Worm (Caenorhabditis elegans) whole organism, L1 larva: ENCODE results near the gene spds-1.
A peak's percentile ranks its signal among the peaks of the same experiment; 100 is the strongest.

Source experiments
- ama-1 ChIP-seq: fragments of 150-350 bp; optimal IDR thresholded peaks from 2 replicates; lab custom pipeline; 2014
- blmp-1 ChIP-seq: fragments of 150-350 bp; optimal IDR thresholded peaks from 2 replicates; lab custom pipeline; 2014; ENCODE audit warnings: missing biosample characterization, missing genetic modification characterization
- ceh-82 ChIP-seq, 3 experiments: fragments of 150-350 bp in 1 of 3; sonication (generic microtip) in 2 of 3; optimal IDR thresholded peaks; 2 replicates each; lab custom pipeline; 2014 to 2017; ENCODE audit warnings: missing biosample characterization in 3 of 3, missing genetic modification characterization in 3 of 3
- elt-2 ChIP-seq: sonication (generic microtip); optimal IDR thresholded peaks from 2 replicates; lab custom pipeline; 2016; ENCODE audit warnings: missing genetic modification characterization, mild to moderate bottlenecking, inconsistent platforms, missing compliant biosample characterization, missing genetic modification reagents
- elt-3 ChIP-seq, 6 experiments: fragments of 150-350 bp in 1 of 6; sonication (generic microtip); optimal IDR thresholded peaks; 2 replicates each; lab custom pipeline; 2017 to 2018; ENCODE audit warnings: missing biosample characterization in 6 of 6, missing genetic modification characterization in 6 of 6, inconsistent platforms in 1 of 6
- jun-1 ChIP-seq: fragments of 150-350 bp; optimal IDR thresholded peaks from 2 replicates; lab custom pipeline; 2014; ENCODE audit warnings: missing biosample characterization, missing genetic modification reagents, missing genetic modification characterization
- mab-9 ChIP-seq: fragments of 200-800 bp; sonication (Bioruptor generic); IDR thresholded peaks from 2 replicates; pipeline ENCODE4 v1.3.6; 2022; ENCODE audit warnings: missing genetic modification reagents, missing genetic modification characterization, missing compliant biosample characterization
- mdl-1 ChIP-seq, 2 experiments: fragments of 150-350 bp; optimal IDR thresholded peaks; 2 replicates each; lab custom pipeline; 2014 to 2017; ENCODE audit warnings: missing biosample characterization in 2 of 2, missing genetic modification characterization in 2 of 2, inconsistent platforms in 1 of 2
- mef-2 ChIP-seq: fragments of 150-350 bp; optimal IDR thresholded peaks from 2 replicates; lab custom pipeline; 2014; ENCODE audit warnings: missing biosample characterization, missing genetic modification characterization
- snpc-4 ChIP-seq: fragments of 150-350 bp; optimal IDR thresholded peaks from 2 replicates; lab custom pipeline; 2014; ENCODE audit warnings: missing biosample characterization, missing genetic modification characterization
- tbx-2 ChIP-seq: sonication (generic microtip); optimal IDR thresholded peaks from 2 replicates; lab custom pipeline; 2016; ENCODE audit warnings: missing genetic modification characterization, missing compliant biosample characterization
- unc-130 ChIP-seq: fragments of 150-350 bp; optimal IDR thresholded peaks from 2 replicates; lab custom pipeline; 2017; ENCODE audit warnings: missing biosample characterization, missing genetic modification characterization, inconsistent platforms
- zip-4 ChIP-seq: fragments of 200-800 bp; sonication (Bioruptor generic); optimal IDR thresholded peaks from 2 replicates; lab custom pipeline; 2018; ENCODE audit warnings: mild to moderate bottlenecking, missing genetic modification characterization, moderate library complexity, missing compliant biosample characterization
- ztf-11 ChIP-seq, 2 experiments: sonication (generic microtip); optimal IDR thresholded peaks; 2 replicates each; lab custom pipeline; 2016 to 2017; ENCODE audit warnings: missing genetic modification characterization in 2 of 2, missing biosample characterization in 1 of 2, missing compliant biosample characterization in 1 of 2

DNA sequence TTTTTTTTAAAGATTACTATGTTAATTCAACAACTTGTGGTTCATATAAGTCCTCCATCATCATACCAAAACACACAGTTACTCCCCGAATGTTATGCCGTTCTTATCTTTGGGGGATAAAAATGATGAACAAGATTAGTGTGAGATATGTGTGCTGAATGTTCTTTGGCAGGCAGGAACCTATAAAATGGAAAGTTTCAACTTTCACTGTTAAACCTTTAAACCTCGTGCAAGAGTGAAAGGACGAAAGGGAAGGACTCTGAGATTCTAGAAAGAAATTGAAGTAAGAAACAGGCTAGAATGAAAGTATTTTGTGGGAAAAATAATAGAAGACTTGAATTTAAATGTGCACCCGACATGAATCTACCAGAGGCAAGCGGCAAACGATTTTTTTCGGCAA is 13.3 kb downstream of the spds-1 start:
- TF ChIP-seq elt-2 (no peak), unc-130 (tag; lab: Kevin White, UChicago) (no peak), elt-3 (tag; optimal IDR thresholded peaks at IDR 0.05; lab: Kevin White, UChicago) (no peak), blmp-1 (tag; lab: Kevin White, UChicago) (peak; percentile 68), ceh-82 (tag; optimal IDR thresholded peaks at IDR 0.05; lab: Kevin White, UChicago) (no peak), ama-1 (lab: Kevin White, UChicago) (no peak), jun-1 (tag; lab: Kevin White, UChicago) (no peak), tbx-2 (tag; lab: Kevin White, UChicago) (no peak), zip-4 (GFP tag; lab: Kevin White, UChicago) (no peak), mab-9 (GFP tag; lab: Robert Waterston, UW) (no peak), mef-2 (tag; lab: Kevin White, UChicago) (no peak), snpc-4 (no peak), ztf-11 (tag; optimal IDR thresholded peaks at IDR 0.05; lab: Kevin White, UChicago) (no peak), mdl-1 (tag; optimal IDR thresholded peaks at IDR 0.05; lab: Kevin White, UChicago) (no peak)
